Fruit fly (Drosophila melanogaster) whole organism, embryonic: ENCODE measurements around the gene CG31832.

Source experiments
- C15 ChIP-seq: fragments of 200-800 bp; sonication (Bioruptor generic); IDR thresholded peaks from 3 replicates; pipeline ENCODE4 v1.3.6; 2022; ENCODE audit warnings: missing biosample characterization, missing genetic modification characterization
- CG10147 ChIP-seq: fragments of 200-800 bp; sonication (Bioruptor generic); optimal IDR thresholded peaks from 2 replicates; lab custom pipeline; 2019; ENCODE audit warnings: missing biosample characterization, mild to moderate bottlenecking, missing genetic modification characterization, moderate library complexity
- CG11398 ChIP-seq: fragments of 200-800 bp; sonication (Bioruptor generic); optimal IDR thresholded peaks from 2 replicates; lab custom pipeline; 2016; ENCODE audit warnings: missing biosample characterization, missing genetic modification characterization
- CG11696 ChIP-seq: fragments of 200-800 bp; sonication (Bioruptor generic); IDR thresholded peaks from 2 replicates; pipeline ENCODE4 v1.3.6; 2022; ENCODE audit warnings: missing biosample characterization, missing genetic modification characterization
- CG11723 ChIP-seq: fragments of 200-800 bp; sonication (Bioruptor generic); optimal IDR thresholded peaks from 2 replicates; lab custom pipeline; 2017; ENCODE audit warnings: missing biosample characterization, mild to moderate bottlenecking, missing genetic modification characterization
- CG1233 ChIP-seq: fragments of 200-800 bp; sonication (Bioruptor generic); optimal IDR thresholded peaks from 4 replicates; lab custom pipeline; 2018; ENCODE audit warnings: missing biosample characterization, mild to moderate bottlenecking, missing genetic modification characterization
- CG15269 ChIP-seq: fragments of 200-800 bp; sonication (Bioruptor generic); optimal IDR thresholded peaks from 2 replicates; lab custom pipeline; 2018; ENCODE audit warnings: missing biosample characterization, mild to moderate bottlenecking, missing genetic modification characterization, moderate library complexity
- CG15514 ChIP-seq: fragments of 200-800 bp; sonication (Bioruptor generic); optimal IDR thresholded peaks from 3 replicates; lab custom pipeline; 2017; ENCODE audit warnings: missing biosample characterization, missing genetic modification characterization, mild to moderate bottlenecking, moderate library complexity, missing genetic modification reagents
- CG17385 ChIP-seq: fragments of 200-800 bp; sonication (Bioruptor generic); optimal IDR thresholded peaks from 3 replicates; lab custom pipeline; 2018; ENCODE audit warnings: missing biosample characterization, mild to moderate bottlenecking, missing genetic modification characterization
- CG2116 ChIP-seq: fragments of 200-800 bp; sonication (Bioruptor generic); optimal IDR thresholded peaks from 3 replicates; lab custom pipeline; 2018; ENCODE audit warnings: missing biosample characterization, mild to moderate bottlenecking, missing genetic modification characterization
- CG2712 ChIP-seq: fragments of 200-800 bp; optimal IDR thresholded peaks from 3 replicates; lab custom pipeline; 2019; ENCODE audit warnings: missing biosample characterization, mild to moderate bottlenecking, missing genetic modification characterization, moderate library complexity
- CG32772 ChIP-seq: fragments of 200-800 bp; sonication (Bioruptor generic); IDR thresholded peaks from 2 replicates; pipeline ENCODE4 v1.3.6; 2022; ENCODE audit warnings: missing biosample characterization, missing genetic modification characterization
- CG3407 ChIP-seq: fragments of 200-800 bp; sonication (Bioruptor generic); optimal IDR thresholded peaks from 2 replicates; lab custom pipeline; 2018; ENCODE audit warnings: missing biosample characterization, mild to moderate bottlenecking, missing genetic modification characterization
- CG34224 ChIP-seq: fragments of 200-800 bp; sonication (Bioruptor generic); IDR thresholded peaks from 3 replicates; pipeline ENCODE4 v1.3.6; 2022; ENCODE audit warnings: missing biosample characterization, missing genetic modification characterization; ENCODE audit not compliant: partially characterized antibody
- CG4617 ChIP-seq: fragments of 200-800 bp; sonication (Bioruptor generic); optimal IDR thresholded peaks from 3 replicates; lab custom pipeline; 2016; ENCODE audit warnings: missing biosample characterization, missing genetic modification characterization, borderline replicate concordance
- CG6175 ChIP-seq: fragments of 200-800 bp; sonication (Bioruptor generic); IDR thresholded peaks from 3 replicates; pipeline ENCODE4 v1.3.6; 2022; ENCODE audit warnings: missing biosample characterization, missing genetic modification characterization
- CG6272 ChIP-seq: fragments of 200-800 bp; sonication (Bioruptor generic); IDR thresholded peaks from 2 replicates; pipeline ENCODE4 v1.3.6; 2022; ENCODE audit warnings: missing biosample characterization, missing genetic modification characterization
- CG6765 ChIP-seq: fragments of 200-800 bp; sonication (Bioruptor generic); optimal IDR thresholded peaks from 3 replicates; lab custom pipeline; 2017; ENCODE audit warnings: missing biosample characterization, mild to moderate bottlenecking, missing genetic modification characterization
- CG7372 ChIP-seq: fragments of 200-800 bp; sonication (Bioruptor generic); IDR thresholded peaks from 2 replicates; pipeline ENCODE4 v1.3.6; 2022; ENCODE audit warnings: missing biosample characterization, missing genetic modification characterization
- CG7839 ChIP-seq: fragments of 200-800 bp; sonication (Bioruptor generic); optimal IDR thresholded peaks from 3 replicates; lab custom pipeline; 2018; ENCODE audit warnings: missing biosample characterization, mild to moderate bottlenecking, missing genetic modification characterization, moderate library complexity
- CG9727 ChIP-seq: fragments of 200-800 bp; sonication (Bioruptor generic); optimal IDR thresholded peaks from 3 replicates; lab custom pipeline; 2017; ENCODE audit warnings: missing biosample characterization, mild to moderate bottlenecking, missing genetic modification characterization
- Dll ChIP-seq: fragments of 200-800 bp; sonication (Bioruptor generic); IDR thresholded peaks from 4 replicates; pipeline ENCODE4 v1.3.6; 2022; ENCODE audit warnings: missing biosample characterization, missing genetic modification characterization; ENCODE audit not compliant: partially characterized antibody
- Drgx ChIP-seq: fragments of 200-800 bp; sonication (Bioruptor generic); IDR thresholded peaks from 2 replicates; pipeline ENCODE4 v1.3.6; 2022; ENCODE audit warnings: missing biosample characterization, missing genetic modification characterization
- E2f2 ChIP-seq: fragments of 200-800 bp; sonication (Bioruptor generic); IDR thresholded peaks from 2 replicates; pipeline ENCODE4 v1.3.6; 2022; ENCODE audit warnings: missing biosample characterization, missing genetic modification characterization
- ERR ChIP-seq: fragments of 200-800 bp; sonication (Bioruptor generic); optimal IDR thresholded peaks from 2 replicates; lab custom pipeline; 2016; ENCODE audit warnings: missing biosample characterization, missing genetic modification characterization
- Fer2 ChIP-seq: fragments of 200-800 bp; sonication (Bioruptor generic); optimal IDR thresholded peaks from 2 replicates; lab custom pipeline; 2018; ENCODE audit warnings: missing biosample characterization, mild to moderate bottlenecking, missing genetic modification characterization, moderate library complexity
- GATAe ChIP-seq: fragments of 200-800 bp; sonication (Bioruptor generic); conservative IDR thresholded peaks from 2 replicates; pipeline ENCODE4 v1.3.6; 2022; ENCODE audit warnings: missing biosample characterization, missing genetic modification characterization
- HLH54F ChIP-seq: fragments of 200-800 bp; sonication (Bioruptor generic); optimal IDR thresholded peaks from 3 replicates; lab custom pipeline; 2016; ENCODE audit warnings: missing biosample characterization, missing genetic modification characterization
- Lpt ChIP-seq: fragments of >200 bp; optimal IDR thresholded peaks from 2 replicates; lab custom pipeline; 2018; ENCODE audit warnings: missing biosample characterization, missing genetic modification characterization
- Myb ChIP-seq: fragments of 200-800 bp; sonication (Bioruptor generic); optimal IDR thresholded peaks from 2 replicates; lab custom pipeline; 2016; ENCODE audit warnings: missing biosample characterization, missing genetic modification characterization
- Opbp ChIP-seq: fragments of 200-800 bp; sonication (Bioruptor generic); IDR thresholded peaks from 3 replicates; pipeline ENCODE4 v1.3.6; 2022; ENCODE audit warnings: missing biosample characterization, missing genetic modification characterization; ENCODE audit not compliant: partially characterized antibody
- Sox100B ChIP-seq: fragments of 200-800 bp; sonication (Bioruptor generic); optimal IDR thresholded peaks from 3 replicates; lab custom pipeline; 2018; ENCODE audit warnings: missing biosample characterization, mild to moderate bottlenecking, missing genetic modification characterization
- Sry-β ChIP-seq: fragments of 200-800 bp; sonication (Bioruptor generic); optimal IDR thresholded peaks from 2 replicates; lab custom pipeline; 2018; ENCODE audit warnings: missing biosample characterization, mild to moderate bottlenecking, missing genetic modification characterization, moderate library complexity
- cas ChIP-seq: fragments of 200-800 bp; sonication (Bioruptor generic); IDR thresholded peaks from 2 replicates; pipeline ENCODE4 v1.3.6; 2022; ENCODE audit warnings: missing biosample characterization, missing genetic modification characterization
- cg ChIP-seq: fragments of 200-800 bp; sonication (Bioruptor generic); optimal IDR thresholded peaks from 3 replicates; lab custom pipeline; 2019; ENCODE audit warnings: missing biosample characterization, mild to moderate bottlenecking, missing genetic modification characterization, moderate library complexity
- chinmo ChIP-seq: fragments of 200-800 bp; sonication (Bioruptor generic); IDR thresholded peaks from 4 replicates; pipeline ENCODE4 v1.3.6; 2022; ENCODE audit warnings: missing biosample characterization, missing genetic modification characterization; ENCODE audit not compliant: partially characterized antibody
- chm ChIP-seq: fragments of 200-800 bp; sonication (Bioruptor generic); IDR thresholded peaks from 2 replicates; pipeline ENCODE4 v1.3.6; 2022; ENCODE audit warnings: missing biosample characterization, missing genetic modification characterization
- ci ChIP-seq: fragments of 200-800 bp; sonication (Bioruptor generic); IDR thresholded peaks from 3 replicates; pipeline ENCODE4 v1.3.6; 2022; ENCODE audit warnings: missing biosample characterization, missing genetic modification characterization
- dan ChIP-seq: fragments of 200-800 bp; sonication (Bioruptor generic); IDR thresholded peaks from 2 replicates; pipeline ENCODE4 v1.3.6; 2022; ENCODE audit warnings: missing biosample characterization, missing genetic modification characterization
- dm ChIP-seq: fragments of 200-800 bp; sonication (Bioruptor generic); optimal IDR thresholded peaks from 3 replicates; lab custom pipeline; 2016; ENCODE audit warnings: missing biosample characterization, missing genetic modification characterization
- en ChIP-seq: fragments of 200-800 bp; sonication (Bioruptor generic); optimal IDR thresholded peaks from 2 replicates; lab custom pipeline; 2016; ENCODE audit warnings: missing biosample characterization, missing genetic modification characterization
- grn ChIP-seq: fragments of 200-800 bp; sonication (Bioruptor generic); optimal IDR thresholded peaks from 3 replicates; lab custom pipeline; 2017; ENCODE audit warnings: missing biosample characterization, missing genetic modification characterization
- insv ChIP-seq, 2 experiments: fragments of 200-800 bp; sonication (Bioruptor generic); optimal IDR thresholded peaks; 3 replicates each; lab custom pipeline; 2016 to 2018; ENCODE audit warnings: missing biosample characterization in 2 of 2, missing genetic modification characterization in 2 of 2
- kah ChIP-seq: fragments of 200-800 bp; sonication (Bioruptor generic); optimal IDR thresholded peaks from 2 replicates; lab custom pipeline; 2018; ENCODE audit warnings: missing biosample characterization, mild to moderate bottlenecking, missing genetic modification characterization
- ken ChIP-seq: fragments of 200-800 bp; sonication (Bioruptor generic); IDR thresholded peaks from 3 replicates; pipeline ENCODE4 v1.3.6; 2022; ENCODE audit warnings: missing biosample characterization, missing genetic modification characterization
- lilli ChIP-seq: fragments of 200-800 bp; sonication (Bioruptor generic); optimal IDR thresholded peaks from 3 replicates; lab custom pipeline; 2016; ENCODE audit warnings: missing biosample characterization, missing genetic modification characterization
- lola ChIP-seq, 3 experiments: fragments of >200 bp in 2 of 3; fragments of 200-800 bp in 1 of 3; sonication (Bioruptor generic) in 1 of 3; optimal IDR thresholded peaks; 2 replicates each; lab custom pipeline; 2017 to 2019; ENCODE audit warnings: missing biosample characterization in 3 of 3, missing genetic modification characterization in 3 of 3, mild to moderate bottlenecking in 1 of 3, moderate library complexity in 1 of 3
- scrt ChIP-seq: fragments of 200-800 bp; sonication (Bioruptor generic); optimal IDR thresholded peaks from 2 replicates; lab custom pipeline; 2018; ENCODE audit warnings: missing biosample characterization, mild to moderate bottlenecking, missing genetic modification characterization, moderate library complexity
- sima ChIP-seq: fragments of 200-800 bp; sonication (Bioruptor generic); optimal IDR thresholded peaks from 2 replicates; lab custom pipeline; 2016; ENCODE audit warnings: missing biosample characterization, missing genetic modification characterization
- trem ChIP-seq: fragments of 200-800 bp; optimal IDR thresholded peaks from 3 replicates; lab custom pipeline; 2019; ENCODE audit warnings: missing biosample characterization, mild to moderate bottlenecking, missing genetic modification characterization, moderate library complexity
- vnd ChIP-seq: fragments of 200-800 bp; sonication (Bioruptor generic); IDR thresholded peaks from 3 replicates; pipeline ENCODE4 v1.3.6; 2022; ENCODE audit warnings: missing biosample characterization, missing genetic modification characterization; ENCODE audit not compliant: partially characterized antibody
- wor ChIP-seq: fragments of 200-800 bp; sonication (Bioruptor generic); IDR thresholded peaks from 2 replicates; pipeline ENCODE4 v1.3.6; 2022; ENCODE audit warnings: missing biosample characterization, missing genetic modification characterization

The CG31832 gene

DNA sequence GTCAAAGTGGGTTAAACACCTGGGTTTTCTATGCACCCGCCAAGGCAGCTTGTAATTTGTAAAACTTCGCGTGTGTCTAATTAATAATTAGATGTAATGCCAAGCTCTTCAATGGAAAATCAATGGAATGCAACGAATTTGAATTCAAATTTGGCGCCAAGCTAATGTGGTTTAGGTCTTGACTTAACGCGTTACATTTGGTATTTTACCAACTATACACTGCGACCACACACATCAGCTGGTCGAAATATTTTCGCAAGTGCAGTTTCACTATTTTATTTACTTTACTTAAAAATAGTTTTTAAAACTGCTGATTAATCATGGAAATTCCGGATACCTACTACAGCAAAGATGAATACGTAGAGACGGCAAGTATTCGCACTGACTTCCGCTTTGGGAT, 26.0 kb downstream of the CG31832 start, which contains the start of gene DCTN5-p25 (continued):
- TF ChIP-seq CG2712: no peak
- TF ChIP-seq Opbp (GFP tag; lab: Robert Waterston, UW): no peak
- TF ChIP-seq CG11696: no peak
- TF ChIP-seq trem (tag; lab: Kevin White, UChicago): peak; percentile 2
- no peak for TF ChIP-seq CG11723 (GFP tag; lab: Kevin White, UChicago)
- TF ChIP-seq cas: no peak
- TF ChIP-seq cg (GFP tag; lab: Kevin White, UChicago): no peak
- TF ChIP-seq lilli (GFP tag; lab: Kevin White, UChicago): no peak
- TF ChIP-seq CG4617: no peak
- TF ChIP-seq scrt (GFP tag; lab: Kevin White, UChicago): no peak
- TF ChIP-seq dm (GFP tag; lab: Kevin White, UChicago): no peak
- TF ChIP-seq grn (GFP tag; lab: Kevin White, UChicago): no peak
- no peak for TF ChIP-seq CG3407 (GFP tag; lab: Kevin White, UChicago)
- no peak for TF ChIP-seq CG10147 (GFP tag; lab: Kevin White, UChicago)
- TF ChIP-seq CG15269 (tag; lab: Kevin White, UChicago): no peak
- no peak for TF ChIP-seq wor (GFP tag; lab: Robert Waterston, UW)
- TF ChIP-seq GATAe (GFP tag; lab: Robert Waterston, UW): no peak
- TF ChIP-seq ci (GFP tag; lab: Robert Waterston, UW): no peak
- no peak for TF ChIP-seq CG7839 (tag; lab: Kevin White, UChicago)
- TF ChIP-seq ERR (GFP tag; lab: Kevin White, UChicago): no peak
- peak; percentile 70; the same call in 1 of the 4 replicates for TF ChIP-seq chinmo (GFP tag; lab: Robert Waterston, UW)
- TF ChIP-seq CG11398 (GFP tag; lab: Kevin White, UChicago): no peak
- TF ChIP-seq CG2116 (GFP tag; lab: Kevin White, UChicago): peak; percentile 4
- TF ChIP-seq CG9727 (GFP tag; lab: Kevin White, UChicago): no peak
- TF ChIP-seq CG17385: no peak
- TF ChIP-seq CG6272 (GFP tag; lab: Robert Waterston, UW): no peak
- no peak for TF ChIP-seq CG6175 (GFP tag; lab: Robert Waterston, UW)
- TF ChIP-seq dan: no peak
- TF ChIP-seq Sox100B (GFP tag; lab: Kevin White, UChicago): no peak
- TF ChIP-seq Lpt (GFP tag; lab: Kevin White, UChicago): no peak
- TF ChIP-seq en (GFP tag; lab: Kevin White, UChicago): no peak
- no peak for TF ChIP-seq vnd (GFP tag; lab: Robert Waterston, UW)
- no peak for TF ChIP-seq ken (GFP tag; lab: Robert Waterston, UW)
- TF ChIP-seq HLH54F (GFP tag; lab: Kevin White, UChicago): no peak
- no peak for TF ChIP-seq CG32772 (GFP tag; lab: Robert Waterston, UW)
- no peak for TF ChIP-seq C15
- 0 out of 3 replicates have a peak, but pooled peaks have one; percentile 46 for TF ChIP-seq CG34224
- TF ChIP-seq E2f2 (GFP tag; lab: Robert Waterston, UW): peak; percentile 97
- TF ChIP-seq kah (GFP tag; lab: Kevin White, UChicago): no peak
- no peak for TF ChIP-seq sima (GFP tag; lab: Kevin White, UChicago)
- peak; percentile 20 for TF ChIP-seq CG15514 (GFP tag; lab: Kevin White, UChicago)
- no peak for TF ChIP-seq Drgx (GFP tag; lab: Robert Waterston, UW)
- no peak for TF ChIP-seq Sry-β (GFP tag; lab: Kevin White, UChicago)
- no peak for TF ChIP-seq CG6765 (GFP tag; lab: Kevin White, UChicago)
- no peak for TF ChIP-seq Myb
- TF ChIP-seq insv (GFP tag; optimal IDR thresholded peaks at IDR 0.05; lab: Kevin White, UChicago): no peak
- no peak for TF ChIP-seq CG7372 (GFP tag; lab: Robert Waterston, UW)
- no peak for TF ChIP-seq Dll
- TF ChIP-seq chm (GFP tag; lab: Robert Waterston, UW): no peak
- no peak for TF ChIP-seq lola (GFP tag; optimal IDR thresholded peaks at IDR 0.05; lab: Kevin White, UChicago)
- TF ChIP-seq CG1233 (GFP tag; lab: Kevin White, UChicago): no peak
- no peak for TF ChIP-seq Fer2 (tag; lab: Kevin White, UChicago)
